Comparison of ENCODE assay signal across 3 worm cellular contexts in the genomic region with DNA sequence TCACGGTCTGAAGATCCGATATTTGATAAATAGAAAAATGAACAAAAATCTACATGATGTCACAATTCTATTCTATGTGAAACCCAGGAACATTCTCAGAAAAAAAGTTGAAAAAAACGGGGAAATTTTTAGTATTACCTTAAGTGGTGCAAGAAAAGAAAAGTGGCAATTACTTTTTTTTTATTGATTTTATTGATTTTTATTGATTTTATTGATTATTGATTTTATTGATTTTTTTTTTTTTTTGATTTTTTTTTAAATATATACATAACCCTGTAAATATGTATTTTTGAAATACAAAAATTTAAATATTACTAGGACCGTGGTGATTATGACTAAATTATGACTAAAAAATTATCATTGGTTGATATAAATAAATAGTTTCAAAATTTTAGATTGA.
A peak's percentile ranks its signal among the peaks of the same experiment; 100 is the strongest.
TF ChIP-seq lines count a peak whose summit lies in the region.

No protein-coding gene starts in this region.

TF ChIP-seq in whole organism, L3 larva, 47 proteins besides CTCF, POLR2A, EP300 and RAD21:
- TF ChIP-seq egl-5 (tag; optimal IDR thresholded peaks at IDR 0.05; lab: Kevin White, UChicago): no peak
- TF ChIP-seq ceh-28 (tag; optimal IDR thresholded peaks at IDR 0.05; lab: Kevin White, UChicago): peak; percentile 89
TF ChIP-seq in whole organism, L3 larva: peak in this region for 1.

TF ChIP-seq in whole organism, L4 larva, 104 proteins besides CTCF, POLR2A, EP300 and RAD21:
- no peak for TF ChIP-seq ctbp-1 (GFP tag; IDR thresholded peaks at IDR 0.05; lab: Robert Waterston, UW)
- TF ChIP-seq zfp-3 (GFP tag; conservative IDR thresholded peaks at IDR 0.05; lab: Robert Waterston, UW): no peak
- TF ChIP-seq nhr-6 (tag; optimal IDR thresholded peaks at IDR 0.05; lab: Kevin White, UChicago): no peak
- TF ChIP-seq ceh-28 (tag; optimal IDR thresholded peaks at IDR 0.05; lab: Kevin White, UChicago): peak; percentile 86
- no peak for TF ChIP-seq mdt-29 (GFP tag; IDR thresholded peaks at IDR 0.05; lab: Robert Waterston, UW)
- no peak for TF ChIP-seq spr-3 (GFP tag; optimal IDR thresholded peaks at IDR 0.05; lab: Kevin White, UChicago)
- TF ChIP-seq T20F7.1 (GFP tag; optimal IDR thresholded peaks at IDR 0.05; lab: Kevin White, UChicago): no peak
TF ChIP-seq in whole organism, L4 larva: peak in this region for 1.

TF ChIP-seq in whole organism, midembryonic, 9 proteins besides CTCF, POLR2A, EP300 and RAD21:
- TF ChIP-seq med-1 (GFP tag; optimal IDR thresholded peaks at IDR 0.05; lab: Kevin White, UChicago; ENCODE audit: insufficient read depth) (no peak), T22C8.4 (GFP tag; IDR thresholded peaks at IDR 0.05; lab: Robert Waterston, UW) (peak; percentile 57; the same call in 1 of the 2 replicates)
TF ChIP-seq in whole organism, midembryonic: peak in this region for 1.
